Worm (Caenorhabditis elegans) whole organism, L1 larva: ENCODE measurements around the gene pes-23.

ENCODE experiments used
- C16A3.4 ChIP-seq: fragments of 150-350 bp; optimal IDR thresholded peaks from 2 replicates; lab custom pipeline; 2014; ENCODE audit warnings: missing biosample characterization, missing genetic modification characterization
- C34B4.2 ChIP-seq: sonication (generic microtip); optimal IDR thresholded peaks from 2 replicates; lab custom pipeline; 2017; ENCODE audit warnings: mild to moderate bottlenecking, missing genetic modification characterization, missing compliant biosample characterization
- Y116A8C.19 ChIP-seq: sonication (generic microtip); optimal IDR thresholded peaks from 2 replicates; lab custom pipeline; 2016; ENCODE audit warnings: missing compliant biosample characterization, missing genetic modification characterization, borderline replicate concordance
- aha-1 ChIP-seq: fragments of 150-350 bp; optimal IDR thresholded peaks from 2 replicates; lab custom pipeline; 2014; ENCODE audit warnings: missing biosample characterization, missing genetic modification characterization
- aly-2 ChIP-seq: fragments of 150-350 bp; optimal IDR thresholded peaks from 2 replicates; lab custom pipeline; 2014; ENCODE audit warnings: missing biosample characterization, missing genetic modification characterization
- blmp-1 ChIP-seq: fragments of 150-350 bp; optimal IDR thresholded peaks from 2 replicates; lab custom pipeline; 2014; ENCODE audit warnings: missing biosample characterization, missing genetic modification characterization
- ceh-63 ChIP-seq: fragments of 200-800 bp; sonication (Bioruptor generic); optimal IDR thresholded peaks from 2 replicates; lab custom pipeline; 2018; ENCODE audit warnings: mild to moderate bottlenecking, missing genetic modification characterization, missing compliant biosample characterization
- ceh-8 ChIP-seq: fragments of 200-800 bp; sonication (Bioruptor generic); optimal IDR thresholded peaks from 2 replicates; lab custom pipeline; 2018; ENCODE audit warnings: mild to moderate bottlenecking, missing genetic modification characterization, moderate library complexity, missing compliant biosample characterization
- ceh-88 ChIP-seq: fragments of 200-800 bp; sonication (Bioruptor generic); IDR thresholded peaks from 2 replicates; pipeline ENCODE4 v1.3.6; 2022; ENCODE audit warnings: missing genetic modification characterization, missing compliant biosample characterization
- ceh-90 ChIP-seq: sonication (generic microtip); optimal IDR thresholded peaks from 2 replicates; lab custom pipeline; 2016; ENCODE audit warnings: missing genetic modification characterization, missing compliant biosample characterization
- ces-1 ChIP-seq: fragments of 150-350 bp; optimal IDR thresholded peaks from 2 replicates; lab custom pipeline; 2014; ENCODE audit warnings: missing biosample characterization, missing genetic modification reagents, missing genetic modification characterization
- dpl-1 ChIP-seq, 3 experiments: fragments of 150-350 bp in 2 of 3; sonication (generic microtip) in 1 of 3; optimal IDR thresholded peaks; 2 replicates each; lab custom pipeline; 2014 to 2017; ENCODE audit warnings: missing biosample characterization in 3 of 3, missing genetic modification characterization in 3 of 3, missing genetic modification reagents in 3 of 3
- efl-1 ChIP-seq, 4 experiments: fragments of 150-350 bp; optimal IDR thresholded peaks in 3 of 4; peaks in 1 of 4; 1 replicate in 1 of 4; 2 replicates in 3 of 4; lab custom pipeline; 2014; ENCODE audit warnings: missing biosample characterization in 2 of 4, missing genetic modification characterization in 2 of 4, missing genetic modification reagents in 2 of 4
- egl-27 ChIP-seq, 2 experiments: fragments of 150-350 bp in 1 of 2; sonication (generic microtip); optimal IDR thresholded peaks; 3 replicates each; lab custom pipeline; 2017 to 2018; ENCODE audit warnings: missing biosample characterization in 2 of 2, missing genetic modification characterization in 2 of 2, missing genetic modification reagents in 2 of 2
- elt-2 ChIP-seq: sonication (generic microtip); optimal IDR thresholded peaks from 2 replicates; lab custom pipeline; 2016; ENCODE audit warnings: missing genetic modification characterization, mild to moderate bottlenecking, inconsistent platforms, missing compliant biosample characterization, missing genetic modification reagents
- elt-3 ChIP-seq, 6 experiments: fragments of 150-350 bp in 1 of 6; sonication (generic microtip); optimal IDR thresholded peaks; 2 replicates each; lab custom pipeline; 2017 to 2018; ENCODE audit warnings: missing biosample characterization in 6 of 6, missing genetic modification characterization in 6 of 6, inconsistent platforms in 1 of 6
- ets-5 ChIP-seq: fragments of 200-800 bp; sonication (Bioruptor generic); IDR thresholded peaks from 2 replicates; pipeline ENCODE4 v1.3.6; 2022; ENCODE audit warnings: missing genetic modification characterization, missing compliant biosample characterization
- fkh-10 ChIP-seq: sonication (generic microtip); optimal IDR thresholded peaks from 2 replicates; lab custom pipeline; 2017; ENCODE audit warnings: missing biosample characterization, missing genetic modification reagents, missing genetic modification characterization
- fos-1 ChIP-seq: fragments of 150-350 bp; optimal IDR thresholded peaks from 2 replicates; lab custom pipeline; 2014; ENCODE audit warnings: missing biosample characterization, missing genetic modification characterization
- hlh-17 ChIP-seq: fragments of 200-800 bp; sonication (Bioruptor generic); optimal IDR thresholded peaks from 2 replicates; lab custom pipeline; 2018; ENCODE audit warnings: missing genetic modification characterization, mild to moderate bottlenecking, missing compliant biosample characterization, moderate library complexity, borderline replicate concordance
- lin-14 ChIP-seq: fragments of 200-800 bp; sonication (Bioruptor generic); optimal IDR thresholded peaks from 2 replicates; lab custom pipeline; 2018; ENCODE audit warnings: mild to moderate bottlenecking, missing genetic modification characterization, moderate library complexity, missing compliant biosample characterization
- lin-15B ChIP-seq: fragments of 150-350 bp; sonication (generic microtip); optimal IDR thresholded peaks from 3 replicates; lab custom pipeline; 2014; ENCODE audit warnings: missing biosample characterization, missing genetic modification characterization
- lin-35 ChIP-seq, 2 experiments: fragments of 150-350 bp; optimal IDR thresholded peaks; 2 replicates each; lab custom pipeline; 2014; ENCODE audit warnings: missing biosample characterization in 2 of 2, missing genetic modification characterization in 2 of 2, missing genetic modification reagents in 2 of 2
- mdl-1 ChIP-seq, 2 experiments: fragments of 150-350 bp; optimal IDR thresholded peaks; 2 replicates each; lab custom pipeline; 2014 to 2017; ENCODE audit warnings: missing biosample characterization in 2 of 2, missing genetic modification characterization in 2 of 2, inconsistent platforms in 1 of 2
- mef-2 ChIP-seq: fragments of 150-350 bp; optimal IDR thresholded peaks from 2 replicates; lab custom pipeline; 2014; ENCODE audit warnings: missing biosample characterization, missing genetic modification characterization
- nhr-12 ChIP-seq: sonication (generic microtip); optimal IDR thresholded peaks from 2 replicates; lab custom pipeline; 2017; ENCODE audit warnings: missing biosample characterization, missing genetic modification characterization
- nhr-19 ChIP-seq: fragments of 200-800 bp; sonication (Bioruptor generic); conservative IDR thresholded peaks from 2 replicates; pipeline ENCODE4 v1.3.6; 2022; ENCODE audit warnings: missing genetic modification characterization, missing compliant biosample characterization
- nhr-28 ChIP-seq: fragments of 150-350 bp; optimal IDR thresholded peaks from 2 replicates; lab custom pipeline; 2014; ENCODE audit warnings: missing biosample characterization, missing genetic modification characterization
- nhr-47 ChIP-seq: sonication (generic microtip); optimal IDR thresholded peaks from 2 replicates; lab custom pipeline; 2016; ENCODE audit warnings: mild to moderate bottlenecking, missing genetic modification characterization, moderate library complexity, missing compliant biosample characterization
- nhr-71 ChIP-seq: sonication (generic microtip); optimal IDR thresholded peaks from 2 replicates; lab custom pipeline; 2016; ENCODE audit warnings: mild to moderate bottlenecking, missing genetic modification characterization, moderate library complexity, missing compliant biosample characterization
- nhr-77 ChIP-seq: fragments of 150-350 bp; optimal IDR thresholded peaks from 2 replicates; lab custom pipeline; 2014; ENCODE audit warnings: missing biosample characterization, missing genetic modification characterization
- nhr-85 ChIP-seq: sonication (generic microtip); peaks from one replicate; lab custom pipeline; 2016; ENCODE audit warnings: missing genetic modification characterization, inconsistent platforms, missing compliant biosample characterization
- nhr-90 ChIP-seq: sonication (generic microtip); optimal IDR thresholded peaks from 2 replicates; lab custom pipeline; 2016; ENCODE audit warnings: mild to moderate bottlenecking, missing genetic modification characterization, missing compliant biosample characterization; ENCODE audit not compliant: poor library complexity
- pqm-1 ChIP-seq: sonication (generic microtip); optimal IDR thresholded peaks from 3 replicates; lab custom pipeline; 2017; ENCODE audit warnings: missing biosample characterization, missing genetic modification characterization
- rnt-1 ChIP-seq: sonication (generic microtip); optimal IDR thresholded peaks from 2 replicates; lab custom pipeline; 2016; ENCODE audit warnings: mild to moderate bottlenecking, missing genetic modification characterization, moderate library complexity, missing compliant biosample characterization
- snu-23 ChIP-seq: sonication (generic microtip); optimal IDR thresholded peaks from 2 replicates; lab custom pipeline; 2016; ENCODE audit warnings: missing genetic modification characterization, missing compliant biosample characterization
- sox-4 ChIP-seq: sonication (generic microtip); optimal IDR thresholded peaks from 2 replicates; lab custom pipeline; 2016; ENCODE audit warnings: missing genetic modification characterization, missing compliant biosample characterization
- sup-37 ChIP-seq: fragments of 200-800 bp; sonication (Bioruptor generic); optimal IDR thresholded peaks from 2 replicates; lab custom pipeline; 2018; ENCODE audit warnings: mild to moderate bottlenecking, missing genetic modification characterization, missing compliant biosample characterization
- swsn-7 ChIP-seq: sonication (generic microtip); optimal IDR thresholded peaks from 2 replicates; lab custom pipeline; 2016; ENCODE audit warnings: missing genetic modification characterization, missing compliant biosample characterization
- unc-62 ChIP-seq: fragments of 150-350 bp; optimal IDR thresholded peaks from 2 replicates; lab custom pipeline; 2014; ENCODE audit warnings: missing biosample characterization, missing genetic modification reagents, missing genetic modification characterization
- unc-86 ChIP-seq: sonication (generic microtip); optimal IDR thresholded peaks from 2 replicates; lab custom pipeline; 2016; ENCODE audit warnings: missing genetic modification characterization, missing compliant biosample characterization
- vab-15 ChIP-seq: sonication (generic microtip); optimal IDR thresholded peaks from 2 replicates; lab custom pipeline; 2017; ENCODE audit warnings: missing genotype, mild to moderate bottlenecking, missing genetic modification characterization, missing compliant biosample characterization
- xbp-1 ChIP-seq: sonication (generic microtip); optimal IDR thresholded peaks from 2 replicates; lab custom pipeline; 2016; ENCODE audit warnings: missing genetic modification characterization, missing compliant biosample characterization
- zag-1 ChIP-seq: fragments of 150-350 bp; optimal IDR thresholded peaks from 2 replicates; lab custom pipeline; 2014; ENCODE audit warnings: missing biosample characterization, missing genetic modification characterization
- zip-4 ChIP-seq: fragments of 200-800 bp; sonication (Bioruptor generic); optimal IDR thresholded peaks from 2 replicates; lab custom pipeline; 2018; ENCODE audit warnings: mild to moderate bottlenecking, missing genetic modification characterization, moderate library complexity, missing compliant biosample characterization

pes-23 gene

ce11 chrX:6934453-6934852 is 33.3 kb downstream of the pes-23 start (continued):
- TF ChIP-seq zip-4 (no peak), mdl-1 (tag; optimal IDR thresholded peaks at IDR 0.05; lab: Kevin White, UChicago) (peak in 1 of 2 experiments; percentile 42), dpl-1 (GFP tag; optimal IDR thresholded peaks at IDR 0.05; lab: Kevin White, UChicago) (peak; percentile 2 to 34 (median 23)), efl-1 (optimal IDR thresholded peaks at IDR 0.05; lab: Kevin White, UChicago) (peak; percentile 12 to 27), efl-1 (GFP tag; optimal IDR thresholded peaks at IDR 0.05 in 1 of 2; lab: Kevin White, UChicago) (peak in 1 of 2 experiments; percentile 11), rnt-1 (peak; percentile 11), snu-23 (GFP tag; lab: Kevin White, UChicago) (peak; percentile 66), fos-1 (tag; lab: Kevin White, UChicago) (peak; percentile 26), nhr-19 (GFP tag; lab: Robert Waterston, UW) (0 out of 2 replicates have a peak, but pooled peaks have one; percentile 3), nhr-71 (tag; lab: Kevin White, UChicago) (peak; percentile 59), nhr-47 (tag; lab: Kevin White, UChicago) (peak; percentile 4), lin-15B (peak; percentile 45)

- TF ChIP-seq lin-35 (GFP tag; optimal IDR thresholded peaks at IDR 0.05; lab: Kevin White, UChicago) = no peak
- no peak for TF ChIP-seq ceh-8
- no peak for TF ChIP-seq Y116A8C.19 (tag; lab: Kevin White, UChicago)
- no peak for TF ChIP-seq mef-2 (tag; lab: Kevin White, UChicago)
- TF ChIP-seq nhr-28 (tag; lab: Kevin White, UChicago) = no peak
- no peak for TF ChIP-seq aly-2 (tag; lab: Kevin White, UChicago)
- no peak for TF ChIP-seq fos-1 (tag; lab: Kevin White, UChicago)
- no peak for TF ChIP-seq ces-1 (GFP tag; lab: Kevin White, UChicago)
- TF ChIP-seq swsn-7 (tag; lab: Kevin White, UChicago) = no peak
- no peak for TF ChIP-seq ceh-90 (tag; lab: Kevin White, UChicago)
- TF ChIP-seq blmp-1 (tag; lab: Kevin White, UChicago) = no peak
- no peak for TF ChIP-seq egl-27 (tag; optimal IDR thresholded peaks at IDR 0.05; lab: Kevin White, UChicago)
- no peak for TF ChIP-seq nhr-71 (tag; lab: Kevin White, UChicago)
- TF ChIP-seq fkh-10 = no peak
- no peak for TF ChIP-seq ets-5 (GFP tag; lab: Robert Waterston, UW)
- TF ChIP-seq nhr-85 (tag; lab: Kevin White, UChicago) = no peak
- no peak for TF ChIP-seq sup-37
- no peak for TF ChIP-seq nhr-47 (tag; lab: Kevin White, UChicago)
- TF ChIP-seq zag-1 (tag; lab: Kevin White, UChicago) = no peak
- TF ChIP-seq vab-15 (tag; lab: Kevin White, UChicago) = no peak
Observed at ce11 chrX:6935430-6935829, 34.3 kb downstream of the pes-23 start, which contains the start of gene C16E9.2. Gene C16E9.2, plus strand, starts transcription at chrX:6935730.

ce11 chrX:6937742-6938141 is 36.6 kb downstream of the pes-23 start:
- no peak for TF ChIP-seq ces-1 (GFP tag; lab: Kevin White, UChicago)
- TF ChIP-seq, all 84 proteins: peak for 0

- TF ChIP-seq aha-1 (tag; lab: Kevin White, UChicago) = no peak
- TF ChIP-seq vab-15 (tag; lab: Kevin White, UChicago) = no peak
- TF ChIP-seq unc-86 (tag; lab: Kevin White, UChicago) = no peak
- TF ChIP-seq lin-14 (GFP tag; lab: Kevin White, UChicago) = peak; percentile 0
- TF ChIP-seq elt-3 (tag; optimal IDR thresholded peaks at IDR 0.05; lab: Kevin White, UChicago) = peak in 1 of 6 experiments; percentile 33
- TF ChIP-seq ceh-63 (GFP tag; lab: Kevin White, UChicago) = no peak
- TF ChIP-seq snu-23 (GFP tag; lab: Kevin White, UChicago) = no peak
- TF ChIP-seq unc-62 = no peak
- no peak for TF ChIP-seq xbp-1
- no peak for TF ChIP-seq hlh-17 (GFP tag; lab: Kevin White, UChicago)
- TF ChIP-seq nhr-77 (tag; lab: Kevin White, UChicago) = no peak
- TF ChIP-seq sup-37 = no peak
- no peak for TF ChIP-seq ceh-88 (GFP tag; lab: Robert Waterston, UW)
- no peak for TF ChIP-seq ets-5 (GFP tag; lab: Robert Waterston, UW)
- no peak for TF ChIP-seq nhr-90 (tag; lab: Kevin White, UChicago)
- no peak for TF ChIP-seq sox-4 (tag; lab: Kevin White, UChicago)
- TF ChIP-seq nhr-12 (tag; lab: Kevin White, UChicago) = no peak
- no peak for TF ChIP-seq C16A3.4
- no peak for TF ChIP-seq elt-2 (tag; lab: Kevin White, UChicago)
- no peak for TF ChIP-seq C34B4.2 (tag; lab: Kevin White, UChicago)
- TF ChIP-seq pqm-1 (tag; lab: Kevin White, UChicago) = no peak
- TF ChIP-seq nhr-28 (tag; lab: Kevin White, UChicago) = no peak
- TF ChIP-seq blmp-1 (tag; lab: Kevin White, UChicago) = peak; percentile 66
Observed at ce11 chrX:6939917-6940316, 38.7 kb downstream of the pes-23 start, which contains the start of gene C16E9.1. Gene C16E9.1, plus strand, starts transcription at chrX:6940217.
